Worm (Caenorhabditis elegans): Measurements from ENCODE around the gene ZK328.6.

DNA sequence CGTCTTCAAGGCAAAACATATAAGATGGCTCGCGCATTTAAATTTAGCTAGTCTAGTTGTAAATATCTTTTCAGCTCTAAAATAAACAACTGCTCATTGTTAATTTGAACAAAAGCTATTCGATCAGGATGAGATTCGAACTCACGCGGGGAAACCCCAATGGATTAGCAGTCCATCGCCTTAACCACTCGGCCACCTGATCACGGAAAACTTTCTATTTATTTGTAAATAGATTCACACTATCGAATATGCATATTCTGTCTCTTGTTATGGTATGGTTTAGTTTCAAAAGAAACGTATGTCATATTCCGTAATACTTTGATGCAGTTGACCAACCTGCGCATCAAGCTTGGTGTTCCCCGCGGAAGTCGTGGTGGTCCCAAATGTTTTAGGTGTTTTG is 25.8 kb upstream of the ZK328.6 start:
- TF ChIP-seq aly-2 (tag; optimal IDR thresholded peaks at IDR 0.05) (no peak), lin-39 (tag; optimal IDR thresholded peaks at IDR 0.05) (no peak), lin-29 (GFP tag; IDR thresholded peaks at IDR 0.05) (no peak), snpc-4 (tag; optimal IDR thresholded peaks at IDR 0.05) (no peak), unc-62 (GFP tag; optimal IDR thresholded peaks at IDR 0.05 in 1 of 2) (no peak), unc-62 (tag; optimal IDR thresholded peaks at IDR 0.05) (no peak), fos-1 (tag; optimal IDR thresholded peaks at IDR 0.05) (no peak), hlh-11 (tag; optimal IDR thresholded peaks at IDR 0.05) (no peak), nhr-11 (tag; optimal IDR thresholded peaks at IDR 0.05) (no peak), nhr-48 (tag; optimal IDR thresholded peaks at IDR 0.05) (no peak), nhr-237 (tag; optimal IDR thresholded peaks at IDR 0.05) (no peak), lin-13 (GFP tag; optimal IDR thresholded peaks at IDR 0.05) (no peak), pha-4 (GFP tag; IDR thresholded peaks at IDR 0.05) (no peak), pha-4 (tag; optimal IDR thresholded peaks at IDR 0.05) (no peak)

Measured in whole organism, L4 larva.